Worm (Caenorhabditis elegans) whole organism, late embryonic: ENCODE measurements around the gene cra-1.

ENCODE experiments used
- C08G9.2 ChIP-seq: sonication (generic microtip); optimal IDR thresholded peaks from 2 replicates; lab custom pipeline; 2016; ENCODE audit warnings: mild to moderate bottlenecking, missing genetic modification characterization, moderate library complexity, missing compliant biosample characterization
- C38D4.7 ChIP-seq: fragments of 200-800 bp; sonication (Bioruptor generic); optimal IDR thresholded peaks from 2 replicates; lab custom pipeline; 2018; ENCODE audit warnings: mild to moderate bottlenecking, missing genetic modification characterization, moderate library complexity, missing compliant biosample characterization
- F13H6.1 ChIP-seq: sonication (generic microtip); optimal IDR thresholded peaks from 2 replicates; lab custom pipeline; 2016; ENCODE audit warnings: missing genetic modification characterization, missing compliant biosample characterization
- K02D7.2 ChIP-seq: sonication (generic microtip); optimal IDR thresholded peaks from 2 replicates; lab custom pipeline; 2017; ENCODE audit warnings: mild to moderate bottlenecking, missing genetic modification characterization, missing compliant biosample characterization
- K09A11.1 ChIP-seq: sonication (generic microtip); optimal IDR thresholded peaks from 2 replicates; lab custom pipeline; 2017; ENCODE audit warnings: antibody characterized with exemption, mild to moderate bottlenecking, missing genetic modification characterization, missing compliant biosample characterization; ENCODE audit not compliant: insufficient read depth
- T23F11.4 ChIP-seq: fragments of 200-800 bp; sonication (Bioruptor generic); optimal IDR thresholded peaks from 2 replicates; lab custom pipeline; 2018; ENCODE audit warnings: mild to moderate bottlenecking, missing genetic modification characterization, missing compliant biosample characterization
- ceh-14 ChIP-seq: sonication (generic microtip); optimal IDR thresholded peaks from 2 replicates; lab custom pipeline; 2016; ENCODE audit warnings: missing genotype, missing genetic modification characterization, missing compliant biosample characterization
- ceh-18 ChIP-seq: sonication (generic microtip); optimal IDR thresholded peaks from 2 replicates; lab custom pipeline; 2016; ENCODE audit warnings: missing genetic modification characterization, missing compliant biosample characterization
- ceh-19 ChIP-seq: fragments of 200-800 bp; sonication (Bioruptor generic); optimal IDR thresholded peaks from 2 replicates; lab custom pipeline; 2018; ENCODE audit warnings: mild to moderate bottlenecking, missing genetic modification characterization, missing compliant biosample characterization
- ceh-31 ChIP-seq: sonication (generic microtip); optimal IDR thresholded peaks from 2 replicates; lab custom pipeline; 2016; ENCODE audit warnings: missing genetic modification characterization, missing compliant biosample characterization
- ceh-34 ChIP-seq: sonication (generic microtip); optimal IDR thresholded peaks from 2 replicates; lab custom pipeline; 2016; ENCODE audit warnings: mild to moderate bottlenecking, missing genetic modification characterization, missing compliant biosample characterization
- ceh-6 ChIP-seq: fragments of 200-800 bp; sonication (Bioruptor generic); optimal IDR thresholded peaks from 2 replicates; lab custom pipeline; 2018; ENCODE audit warnings: mild to moderate bottlenecking, missing genetic modification characterization, missing compliant biosample characterization
- ceh-9 ChIP-seq: sonication (generic microtip); optimal IDR thresholded peaks from 2 replicates; lab custom pipeline; 2016; ENCODE audit warnings: mild to moderate bottlenecking, missing genetic modification characterization, inconsistent platforms, missing compliant biosample characterization
- che-1 ChIP-seq: sonication (generic microtip); optimal IDR thresholded peaks from 2 replicates; lab custom pipeline; 2016; ENCODE audit warnings: mild to moderate bottlenecking, missing genetic modification characterization, missing compliant biosample characterization
- dmd-4 ChIP-seq: sonication (generic microtip); optimal IDR thresholded peaks from 2 replicates; lab custom pipeline; 2016; ENCODE audit warnings: borderline replicate concordance, missing genetic modification characterization, missing compliant biosample characterization
- dve-1 ChIP-seq: sonication (generic microtip); optimal IDR thresholded peaks from 2 replicates; lab custom pipeline; 2017; ENCODE audit warnings: antibody characterized with exemption, mild to moderate bottlenecking, missing genetic modification characterization, missing compliant biosample characterization
- elt-2 ChIP-seq: sonication (generic microtip); optimal IDR thresholded peaks from 2 replicates; lab custom pipeline; 2016; ENCODE audit warnings: missing genetic modification reagents, missing genetic modification characterization, missing compliant biosample characterization
- eyg-1 ChIP-seq: sonication (generic microtip); optimal IDR thresholded peaks from 2 replicates; lab custom pipeline; 2016; ENCODE audit warnings: missing genotype, missing genetic modification characterization, missing compliant biosample characterization
- gmeb-2 ChIP-seq: sonication (generic microtip); optimal IDR thresholded peaks from 2 replicates; lab custom pipeline; 2016; ENCODE audit warnings: missing genetic modification characterization, inconsistent platforms, missing compliant biosample characterization
- hlh-15 ChIP-seq: sonication (generic microtip); optimal IDR thresholded peaks from 2 replicates; lab custom pipeline; 2016; ENCODE audit warnings: missing genetic modification characterization, missing compliant biosample characterization
- hlh-6 ChIP-seq: sonication (generic microtip); optimal IDR thresholded peaks from 2 replicates; lab custom pipeline; 2016; ENCODE audit warnings: missing genotype, missing genetic modification characterization, missing compliant biosample characterization
- hlh-8 ChIP-seq: sonication (generic microtip); optimal IDR thresholded peaks from 2 replicates; lab custom pipeline; 2016; ENCODE audit warnings: missing genotype, missing genetic modification characterization, missing compliant biosample characterization
- nfya-1 ChIP-seq: sonication (generic microtip); optimal IDR thresholded peaks from 2 replicates; lab custom pipeline; 2017; ENCODE audit warnings: missing genetic modification characterization, mild to moderate bottlenecking, missing compliant biosample characterization, antibody characterized with exemption, moderate library complexity
- nhr-11 ChIP-seq: fragments of 150-350 bp; optimal IDR thresholded peaks from 2 replicates; lab custom pipeline; 2014; ENCODE audit warnings: missing biosample characterization, missing genetic modification characterization
- nhr-232 ChIP-seq: sonication (generic microtip); optimal IDR thresholded peaks from 2 replicates; lab custom pipeline; 2016; ENCODE audit warnings: missing genetic modification characterization, missing compliant biosample characterization
- npax-4 ChIP-seq: sonication (generic microtip); optimal IDR thresholded peaks from 2 replicates; lab custom pipeline; 2016; ENCODE audit warnings: missing genetic modification characterization, missing compliant biosample characterization
- pax-1 ChIP-seq: fragments of 150-350 bp; optimal IDR thresholded peaks from 2 replicates; lab custom pipeline; 2014; ENCODE audit warnings: missing biosample characterization, missing genetic modification characterization
- pha-4 ChIP-seq: fragments of 150-350 bp; optimal IDR thresholded peaks from 2 replicates; lab custom pipeline; 2018; ENCODE audit warnings: missing biosample characterization, missing genetic modification reagents, missing genetic modification characterization
- pqm-1 ChIP-seq: sonication (generic microtip); optimal IDR thresholded peaks from 2 replicates; lab custom pipeline; 2016; ENCODE audit warnings: missing genetic modification characterization, missing compliant biosample characterization
- pros-1 ChIP-seq: fragments of 150-350 bp; optimal IDR thresholded peaks from 2 replicates; lab custom pipeline; 2014; ENCODE audit warnings: missing biosample characterization, missing genetic modification reagents, missing genetic modification characterization
- ref-2 ChIP-seq: sonication (generic microtip); optimal IDR thresholded peaks from 2 replicates; lab custom pipeline; 2016; ENCODE audit warnings: missing genetic modification characterization, missing compliant biosample characterization
- rnt-1 ChIP-seq: sonication (generic microtip); optimal IDR thresholded peaks from 2 replicates; lab custom pipeline; 2016; ENCODE audit warnings: missing genetic modification characterization, missing compliant biosample characterization
- sdc-2 ChIP-seq: sonication (generic microtip); optimal IDR thresholded peaks from 2 replicates; lab custom pipeline; 2016; ENCODE audit warnings: missing genotype, missing genetic modification characterization, missing compliant biosample characterization
- sox-2 ChIP-seq: fragments of 200-800 bp; sonication (Bioruptor generic); IDR thresholded peaks from 2 replicates; pipeline ENCODE4 v1.3.6; 2022; ENCODE audit warnings: missing genetic modification reagents, missing genetic modification characterization, missing compliant biosample characterization
- sox-4 ChIP-seq: sonication (generic microtip); optimal IDR thresholded peaks from 2 replicates; lab custom pipeline; 2017; ENCODE audit warnings: mild to moderate bottlenecking, missing genetic modification characterization, inconsistent platforms, missing compliant biosample characterization
- syd-9 ChIP-seq: sonication (generic microtip); optimal IDR thresholded peaks from 2 replicates; lab custom pipeline; 2016; ENCODE audit warnings: mild to moderate bottlenecking, missing genetic modification characterization, moderate library complexity, missing compliant biosample characterization
- unc-42 ChIP-seq: sonication (generic microtip); optimal IDR thresholded peaks from 2 replicates; lab custom pipeline; 2016; ENCODE audit warnings: missing genotype, missing genetic modification characterization, missing compliant biosample characterization
- unc-55 ChIP-seq: sonication (generic microtip); optimal IDR thresholded peaks from 2 replicates; lab custom pipeline; 2017; ENCODE audit warnings: missing biosample characterization, missing genetic modification reagents, missing genetic modification characterization
- zip-5 ChIP-seq: sonication (generic microtip); optimal IDR thresholded peaks from 2 replicates; lab custom pipeline; 2016; ENCODE audit warnings: missing genetic modification characterization, missing compliant biosample characterization
- ztf-16 ChIP-seq: sonication (generic microtip); optimal IDR thresholded peaks from 2 replicates; lab custom pipeline; 2017; ENCODE audit warnings: missing genetic modification characterization, missing compliant biosample characterization

The cra-1 gene

DNA sequence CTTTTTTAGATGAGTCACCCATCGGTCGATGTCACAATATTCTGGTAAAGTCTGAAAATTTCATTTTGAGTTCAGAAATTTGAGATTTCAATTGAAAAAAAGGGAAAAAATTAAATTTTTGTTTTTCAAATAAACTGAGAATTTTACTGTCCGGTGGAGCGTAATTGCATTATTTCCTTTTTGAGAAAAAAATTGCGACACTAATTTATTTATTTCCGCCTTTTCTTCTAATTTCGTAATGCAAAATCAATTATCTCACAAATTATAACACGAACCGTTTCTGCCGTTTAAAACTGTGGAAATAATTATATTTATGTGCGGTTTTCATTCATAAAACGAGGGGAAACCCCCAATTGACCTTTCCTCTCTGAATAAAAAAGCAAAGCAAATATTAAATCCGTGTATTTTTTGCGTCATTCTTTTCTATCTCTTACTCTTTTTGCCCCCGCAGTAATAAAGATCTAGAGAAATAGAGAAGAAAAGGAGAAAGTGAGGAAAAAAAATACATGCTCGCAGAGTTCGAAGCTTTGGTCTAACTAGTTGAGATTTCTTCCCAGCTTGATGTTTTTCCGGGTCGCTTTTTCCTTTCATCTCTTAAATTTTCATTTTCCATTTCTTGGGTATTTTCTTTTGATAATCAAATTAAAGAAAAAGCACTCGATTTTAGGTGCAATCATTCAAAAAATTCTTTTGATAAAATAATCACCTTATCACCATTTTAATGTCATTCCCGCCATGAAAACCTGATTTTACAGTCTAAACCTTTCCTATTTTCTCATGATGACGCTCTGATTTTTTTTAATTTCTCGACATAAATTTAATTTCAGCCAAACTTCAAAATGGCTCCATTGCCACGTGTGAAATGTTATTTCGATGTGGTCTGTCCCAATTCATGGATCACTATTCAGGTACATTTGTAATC, 34.1 kb upstream of the cra-1 start, which contains the start of the genes brc-2 and T07E3.3:
brc-2 (minus strand) TSS at position 51 of the 922 bp plus-strand sequence.
T07E3.3 (plus strand) TSS at position 822 of the 922 bp plus-strand sequence.
- no peak for TF ChIP-seq F13H6.1 (tag; lab: Kevin White, UChicago)
- no peak for TF ChIP-seq ceh-14
- TF ChIP-seq K09A11.1: no peak
- no peak for TF ChIP-seq ceh-31 (tag; lab: Kevin White, UChicago)
- peak; percentile 63 for TF ChIP-seq unc-42 (tag; lab: Kevin White, UChicago)

DNA sequence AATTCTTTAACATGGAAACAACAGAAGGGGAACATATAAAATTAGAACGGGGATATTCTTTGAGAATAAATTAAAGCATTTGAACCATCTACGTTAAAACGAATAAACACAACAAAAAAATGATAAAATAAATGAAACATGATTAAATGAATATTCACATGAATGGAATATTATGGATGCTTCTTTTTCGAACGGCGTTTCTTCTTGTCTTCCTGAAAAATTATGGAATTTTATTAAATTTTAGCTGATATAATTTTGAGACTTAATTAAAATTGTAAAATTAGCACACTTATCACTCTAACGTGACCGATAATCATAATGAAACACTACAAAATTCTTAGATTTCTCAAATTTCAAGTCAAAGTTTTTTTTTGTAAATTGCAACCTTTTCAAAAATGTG, 31.3 kb upstream of the cra-1 start:
- TF ChIP-seq ceh-6 (GFP tag; lab: Kevin White, UChicago) (no peak), K02D7.2 (tag; lab: Kevin White, UChicago) (no peak), dmd-4 (no peak), sox-4 (no peak), ref-2 (tag; lab: Kevin White, UChicago) (no peak), hlh-15 (tag; lab: Kevin White, UChicago) (no peak), eyg-1 (tag; lab: Kevin White, UChicago) (no peak), K09A11.1 (no peak), sox-2 (GFP tag; lab: Robert Waterston, UW) (no peak), ztf-16 (tag; lab: Kevin White, UChicago) (no peak)

ce11 chrIII:6898518-6898917, 29.3 kb upstream of the cra-1 start:
- TF ChIP-seq elt-2 (tag; lab: Kevin White, UChicago) (no peak), pros-1 (no peak), C38D4.7 (GFP tag; lab: Kevin White, UChicago) (no peak), C08G9.2 (tag; lab: Kevin White, UChicago) (no peak), K02D7.2 (tag; lab: Kevin White, UChicago) (no peak), ceh-34 (tag; lab: Kevin White, UChicago) (no peak), gmeb-2 (tag; lab: Kevin White, UChicago) (no peak), hlh-15 (tag; lab: Kevin White, UChicago) (no peak), rnt-1 (tag; lab: Kevin White, UChicago) (no peak), sdc-2 (tag; lab: Kevin White, UChicago) (no peak), nhr-11 (tag; lab: Kevin White, UChicago) (no peak), dve-1 (tag; lab: Kevin White, UChicago) (no peak)
- TF ChIP-seq, all 69 proteins: peak for 0

ce11 chrIII:6897587-6898064, 28.4 kb upstream of the cra-1 start, which contains the start of gene T07E3.4:
TSS of gene T07E3.4 (plus strand) at chrIII:6898014.
- TF ChIP-seq ceh-31 (tag; lab: Kevin White, UChicago) (no peak), unc-42 (tag; lab: Kevin White, UChicago) (peak; percentile 35), hlh-6 (no peak), ceh-18 (tag; lab: Kevin White, UChicago) (peak; percentile 28), unc-55 (GFP tag; lab: Kevin White, UChicago) (peak; percentile 77), hlh-8 (tag; lab: Kevin White, UChicago) (no peak), nhr-232 (tag; lab: Kevin White, UChicago) (no peak), dve-1 (tag; lab: Kevin White, UChicago) (peak; percentile 24), npax-4 (tag; lab: Kevin White, UChicago) (no peak), nfya-1 (tag; lab: Kevin White, UChicago) (peak; percentile 38)

DNA sequence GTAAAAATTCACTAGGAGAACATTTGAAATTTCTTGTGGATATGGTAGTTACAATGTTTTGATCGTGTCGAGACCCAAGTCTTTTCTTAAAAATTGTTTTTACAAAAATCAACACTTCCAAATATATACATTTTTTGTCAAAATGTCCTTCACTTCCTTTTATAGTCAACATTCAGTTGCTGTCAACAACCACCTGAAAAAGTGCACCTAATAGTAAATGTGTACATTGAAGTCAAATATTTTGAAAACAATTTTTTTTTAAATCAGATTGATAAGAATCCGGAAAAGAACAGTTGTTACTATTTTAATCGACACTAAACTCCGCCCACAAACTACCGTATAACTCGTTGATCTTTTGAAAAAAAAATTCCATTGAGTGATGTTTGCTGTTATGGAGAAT, 26.4 kb upstream of the cra-1 start:
- TF ChIP-seq K02D7.2 (tag; lab: Kevin White, UChicago): no peak
- TF ChIP-seq nhr-232 (tag; lab: Kevin White, UChicago): no peak
- TF ChIP-seq syd-9 (tag; lab: Kevin White, UChicago): no peak
- TF ChIP-seq ceh-9 (tag; lab: Kevin White, UChicago): no peak
- no peak for TF ChIP-seq ref-2 (tag; lab: Kevin White, UChicago)
- no peak for TF ChIP-seq pros-1
- no peak for TF ChIP-seq C08G9.2 (tag; lab: Kevin White, UChicago)
- TF ChIP-seq hlh-8 (tag; lab: Kevin White, UChicago): no peak
- TF ChIP-seq pax-1 (tag; lab: Kevin White, UChicago): no peak
- no peak for TF ChIP-seq ceh-19 (GFP tag; lab: Kevin White, UChicago)
- TF ChIP-seq T23F11.4: no peak
- no peak for TF ChIP-seq zip-5 (tag; lab: Kevin White, UChicago)
- no peak for TF ChIP-seq pqm-1 (tag; lab: Kevin White, UChicago)
- no peak for TF ChIP-seq hlh-15 (tag; lab: Kevin White, UChicago)
- no peak for TF ChIP-seq che-1 (tag; lab: Kevin White, UChicago)
- no peak for TF ChIP-seq pha-4 (tag; lab: Kevin White, UChicago)
- TF ChIP-seq, all 69 proteins: peak for 0
